Fruit fly (Drosophila melanogaster) whole organism: Measurements from ENCODE around the gene stx.
"Not testable (repeated sequence)": the region's sequence is repeated elsewhere in the genome, so short reads cannot be mapped to it uniquely, and the experiment has no call there.

ENCODE experiments used
- CG8478 ChIP-seq: fragments of >200 bp; optimal IDR thresholded peaks from 2 replicates; lab custom pipeline; 2018; ENCODE audit warnings: inconsistent platforms
- pan ChIP-seq: fragments of >200 bp; optimal IDR thresholded peaks from 2 replicates; lab custom pipeline; 2017

dm6 chrX:10661743-10662142 is 83.0 kb downstream of the stx start, which contains the start of gene Rab9E:
- not testable (repeated sequence) for TF ChIP-seq pan (lab: Kevin White, UChicago); CG8478
